Fruit fly (Drosophila melanogaster) S2 (cell line): ENCODE data around the gene MFS9.

Experiments
- CG8478 ChIP-seq: fragments of >200 bp; optimal IDR thresholded peaks from 2 replicates; lab custom pipeline; 2018
- CTCF ChIP-seq, 2 experiments: fragments of >200 bp; optimal IDR thresholded peaks; 2 replicates each; lab custom pipeline; 2018

DNA sequence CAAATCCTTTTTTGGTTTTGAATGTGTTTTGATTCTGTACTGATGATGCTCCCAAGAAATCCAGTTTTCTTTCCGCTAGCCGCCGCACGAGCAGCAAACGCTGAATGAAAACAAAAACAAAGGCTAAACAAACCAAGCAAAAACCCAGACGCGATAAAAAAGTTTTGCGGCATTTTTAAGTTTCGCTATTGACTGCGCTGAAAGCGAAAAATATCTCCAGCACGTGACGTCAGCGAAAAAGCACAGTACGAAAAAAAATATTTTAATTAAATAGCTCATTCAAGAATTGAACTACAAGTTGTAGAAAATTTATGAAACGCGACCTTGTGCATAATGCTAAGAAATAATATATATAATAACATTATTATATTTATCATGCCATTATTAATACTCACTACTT lies 32.7 kb upstream of the MFS9 start:
- TF ChIP-seq CG8478 (lab: Kevin White, UChicago), result no peak
- no peak for TF ChIP-seq CTCF (optimal IDR thresholded peaks at IDR 0.05; lab: Kevin White, UChicago)
